Worm (Caenorhabditis elegans): Measurements from ENCODE around the gene Y60C6A.1.
A peak's percentile ranks its signal among the peaks of the same experiment; 100 is the strongest.

The Y60C6A.1 gene

DNA sequence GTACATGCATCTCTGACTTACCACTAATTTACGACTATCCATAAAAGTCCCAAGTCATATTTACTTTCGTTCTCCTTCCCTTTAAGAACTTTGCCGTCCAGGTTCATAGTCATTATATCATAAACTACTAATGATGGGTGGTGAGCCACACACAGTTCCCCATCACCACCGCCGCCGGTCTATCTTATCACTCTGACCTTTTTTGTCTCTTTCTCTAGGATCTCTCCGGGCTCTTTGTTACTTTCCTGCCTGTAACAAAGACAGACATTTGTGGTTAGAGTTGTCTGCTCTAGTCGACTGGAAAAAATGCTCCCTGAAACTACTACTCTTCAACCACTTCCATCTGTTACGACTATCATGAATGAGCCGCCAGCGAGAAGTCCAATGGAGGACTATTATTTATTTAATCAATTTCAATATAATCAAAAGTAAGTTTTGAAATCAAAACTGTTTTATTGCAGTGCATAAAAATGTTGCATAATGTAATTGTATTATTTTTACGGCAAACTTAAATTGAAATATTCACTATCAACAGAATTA lies 12.9 kb upstream of the Y60C6A.1 start, which contains the start of gene elt-7:
Gene elt-7 (plus strand): TSS at position 263 of the 540 bp plus-strand sequence.
- TF ChIP-seq elt-4 (tag; optimal IDR thresholded peaks at IDR 0.05) (no peak), ceh-48 (tag; optimal IDR thresholded peaks at IDR 0.05) (no peak), pros-1 (tag; optimal IDR thresholded peaks at IDR 0.05) (no peak), ceh-14 (tag; optimal IDR thresholded peaks at IDR 0.05) (no peak), unc-55 (GFP tag; optimal IDR thresholded peaks at IDR 0.05) (no peak), odd-2 (tag; optimal IDR thresholded peaks at IDR 0.05) (no peak), pat-9 (tag; optimal IDR thresholded peaks at IDR 0.05) (no peak), elt-2 (tag; optimal IDR thresholded peaks at IDR 0.05) (peak; percentile 52)

DNA sequence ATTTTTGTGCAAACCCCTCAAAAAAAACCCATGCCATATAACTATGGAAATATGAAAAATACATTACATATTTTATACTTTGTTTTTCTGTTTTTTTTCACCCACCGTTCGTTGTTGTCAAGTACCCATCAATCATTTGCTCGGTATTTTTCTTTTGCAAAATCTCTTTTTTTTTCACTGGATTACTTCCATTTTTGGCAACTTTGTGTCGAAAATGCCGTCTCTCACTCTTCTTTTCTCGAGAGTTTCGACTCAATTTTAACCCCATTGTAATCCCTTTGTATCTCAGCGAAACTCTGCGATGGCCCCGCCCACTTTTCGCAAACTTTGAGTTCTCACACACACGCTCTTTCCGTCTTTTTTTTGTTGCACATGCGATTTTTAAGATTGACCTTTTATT lies 8.3 kb upstream of the Y60C6A.1 start:
- TF ChIP-seq fax-1 (tag; optimal IDR thresholded peaks at IDR 0.05) = no peak
- TF ChIP-seq K09A11.1 (tag; optimal IDR thresholded peaks at IDR 0.05; ENCODE audit: insufficient read depth) = no peak
- no peak for TF ChIP-seq ceh-6 (GFP tag; optimal IDR thresholded peaks at IDR 0.05)
- TF ChIP-seq hlh-15 (tag; optimal IDR thresholded peaks at IDR 0.05) = no peak
- TF ChIP-seq sdc-2 (tag; optimal IDR thresholded peaks at IDR 0.05) = no peak
- no peak for TF ChIP-seq ets-4 (tag; optimal IDR thresholded peaks at IDR 0.05)
- TF ChIP-seq fkh-10 (GFP tag; optimal IDR thresholded peaks at IDR 0.05) = no peak
- no peak for TF ChIP-seq ttx-3 (tag; optimal IDR thresholded peaks at IDR 0.05)
- TF ChIP-seq hlh-13 (GFP tag; optimal IDR thresholded peaks at IDR 0.05) = no peak
- TF ChIP-seq syd-9 (tag; optimal IDR thresholded peaks at IDR 0.05) = no peak
- no peak for TF ChIP-seq pqm-1 (tag; optimal IDR thresholded peaks at IDR 0.05)
- no peak for TF ChIP-seq zip-5 (tag; optimal IDR thresholded peaks at IDR 0.05)
- no peak for TF ChIP-seq ceh-19 (GFP tag; optimal IDR thresholded peaks at IDR 0.05)
- no peak for TF ChIP-seq ahr-1 (tag; optimal IDR thresholded peaks at IDR 0.05)
- TF ChIP-seq ztf-16 (tag; optimal IDR thresholded peaks at IDR 0.05) = no peak
- no peak for TF ChIP-seq che-1 (tag; optimal IDR thresholded peaks at IDR 0.05)
- no peak for TF ChIP-seq tbx-2 (tag; optimal IDR thresholded peaks at IDR 0.05)
- TF ChIP-seq npax-4 (tag; optimal IDR thresholded peaks at IDR 0.05) = no peak
- TF ChIP-seq ceh-31 (tag; optimal IDR thresholded peaks at IDR 0.05) = no peak
- no peak for TF ChIP-seq hlh-6 (tag; optimal IDR thresholded peaks at IDR 0.05)

DNA sequence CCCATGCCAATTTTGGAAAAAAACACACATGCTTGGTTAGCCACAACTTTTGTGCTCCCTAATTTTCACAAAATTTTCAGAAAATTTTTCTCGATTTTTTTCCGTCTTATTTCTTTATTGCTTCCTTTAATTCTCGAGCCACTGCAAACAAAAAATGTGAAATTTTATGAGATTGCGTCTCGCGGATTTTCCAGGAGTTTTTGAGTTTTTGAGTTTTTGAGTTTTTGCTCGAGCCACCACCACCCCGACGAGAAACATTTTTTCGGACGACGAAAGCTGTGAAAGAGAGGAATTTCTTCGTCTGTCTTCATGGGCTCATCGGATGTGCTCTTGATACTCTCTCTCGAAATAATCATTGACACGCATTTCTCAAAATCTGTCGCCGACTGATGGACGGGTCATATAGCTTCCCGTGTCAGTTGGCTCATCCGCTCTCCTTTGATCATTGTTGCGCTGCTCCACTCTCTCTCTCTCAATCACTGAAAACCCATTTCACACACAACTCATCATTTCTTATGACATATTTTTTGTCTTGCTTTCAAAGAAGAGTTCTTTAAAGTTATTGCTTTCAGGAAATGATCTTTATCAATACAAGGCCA lies 5.9 kb upstream of the Y60C6A.1 start, which contains the start of gene C18G1.1:
Gene C18G1.1 (plus strand): TSS at position 573 of the 599 bp plus-strand sequence.
- TF ChIP-seq C38D4.7 (GFP tag; optimal IDR thresholded peaks at IDR 0.05) (no peak), rnt-1 (tag; optimal IDR thresholded peaks at IDR 0.05) (peak; percentile 44), ceh-18 (tag; optimal IDR thresholded peaks at IDR 0.05) (peak; percentile 66), unc-55 (GFP tag; optimal IDR thresholded peaks at IDR 0.05) (peak; percentile 92)

DNA sequence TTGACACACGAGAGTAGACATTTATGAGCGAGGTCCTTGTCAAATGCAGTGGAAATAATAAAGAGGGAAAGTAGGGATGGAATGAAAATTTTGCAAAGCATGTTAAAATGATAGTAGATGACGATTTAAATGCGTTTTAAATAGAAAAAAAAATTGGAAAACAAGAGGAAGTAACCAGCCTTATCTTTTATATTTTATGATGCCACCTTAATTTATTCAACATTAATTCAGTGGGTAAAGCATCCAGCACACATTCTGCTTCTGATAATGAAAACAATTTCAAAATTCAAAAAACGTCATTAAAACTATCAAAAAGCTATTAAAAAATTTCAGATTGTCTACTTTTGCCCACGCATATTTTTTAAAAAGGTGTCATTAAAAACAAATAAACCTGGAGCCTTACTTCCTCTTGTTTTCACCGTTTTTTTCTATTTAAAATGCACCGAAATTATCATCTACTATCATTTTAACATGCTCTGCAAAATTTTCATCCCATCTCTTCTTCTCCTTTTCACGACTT lies 2.0 kb downstream of the Y60C6A.1 start, which contains the start of the genes Y60C6A.2 and Y60C6A.3:
Gene Y60C6A.2 (minus strand): TSS at position 101 of the 520 bp plus-strand sequence.
Gene Y60C6A.3 (plus strand): TSS at position 470 of the 520 bp plus-strand sequence.
- TF ChIP-seq mec-3 (tag; optimal IDR thresholded peaks at IDR 0.05; ENCODE audit: borderline replicate concordance) = no peak
- TF ChIP-seq hlh-6 (tag; optimal IDR thresholded peaks at IDR 0.05) = no peak
- TF ChIP-seq tbx-2 (tag; optimal IDR thresholded peaks at IDR 0.05) = no peak
- TF ChIP-seq madf-2 (tag; optimal IDR thresholded peaks at IDR 0.05) = no peak
- no peak for TF ChIP-seq ceh-34 (tag; optimal IDR thresholded peaks at IDR 0.05)
- TF ChIP-seq pqm-1 (tag; optimal IDR thresholded peaks at IDR 0.05) = no peak
- no peak for TF ChIP-seq gmeb-2 (tag; optimal IDR thresholded peaks at IDR 0.05)
- TF ChIP-seq zip-5 (tag; optimal IDR thresholded peaks at IDR 0.05) = no peak
- no peak for TF ChIP-seq T23F11.4 (GFP tag; optimal IDR thresholded peaks at IDR 0.05)
